Worm (Caenorhabditis elegans): ENCODE results near the gene pha-4.
A peak's percentile ranks its signal among the peaks of the same experiment; 100 is the strongest.

DNA sequence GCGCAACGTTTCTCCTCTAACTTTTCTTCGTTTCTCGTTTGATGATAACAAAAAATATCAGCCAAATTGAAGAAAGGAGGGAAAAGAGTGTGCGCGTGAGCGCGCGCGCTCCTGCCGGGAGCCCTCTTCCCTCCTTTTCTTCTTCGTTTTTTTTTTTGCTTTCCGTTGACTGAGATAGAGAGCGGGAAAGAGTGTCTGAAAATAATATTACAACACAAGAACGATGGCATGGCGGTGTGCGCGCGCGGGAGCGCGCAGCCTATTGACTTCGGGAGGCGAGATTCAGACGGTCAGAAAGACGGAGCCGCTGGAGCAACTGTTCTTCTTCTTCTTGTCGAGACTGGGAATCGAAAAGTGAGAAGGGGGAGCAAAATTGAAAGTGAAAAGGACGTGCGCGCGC lies 40.9 kb downstream of the pha-4 start:
- TF ChIP-seq pqm-1 (tag; optimal IDR thresholded peaks at IDR 0.05), result peak; percentile 47
- no peak for TF ChIP-seq Y105C5A.15 (GFP tag; IDR thresholded peaks at IDR 0.05)
- TF ChIP-seq hlh-30 (tag; optimal IDR thresholded peaks at IDR 0.05; ENCODE audit: insufficient read depth), result peak; percentile 71
- TF ChIP-seq aha-1 (tag), result peak; percentile 22
- no peak for TF ChIP-seq F49E8.2 (tag; optimal IDR thresholded peaks at IDR 0.05; ENCODE audit: borderline replicate concordance)
- no peak for TF ChIP-seq nhr-237 (tag; optimal IDR thresholded peaks at IDR 0.05)
- TF ChIP-seq unc-39 (tag; optimal IDR thresholded peaks at IDR 0.05), result no peak
- no peak for TF ChIP-seq ama-1 (optimal IDR thresholded peaks at IDR 0.05)
- no peak for TF ChIP-seq fkh-10 (GFP tag; optimal IDR thresholded peaks at IDR 0.05)
- TF ChIP-seq lin-13 (GFP tag; optimal IDR thresholded peaks at IDR 0.05), result no peak
- no peak for TF ChIP-seq lsy-2 (tag; optimal IDR thresholded peaks at IDR 0.05)
- TF ChIP-seq ztf-11 (tag; optimal IDR thresholded peaks at IDR 0.05), result no peak
